Fruit fly (Drosophila melanogaster): ENCODE data around the gene CG12003.

Gene CG12003

DNA sequence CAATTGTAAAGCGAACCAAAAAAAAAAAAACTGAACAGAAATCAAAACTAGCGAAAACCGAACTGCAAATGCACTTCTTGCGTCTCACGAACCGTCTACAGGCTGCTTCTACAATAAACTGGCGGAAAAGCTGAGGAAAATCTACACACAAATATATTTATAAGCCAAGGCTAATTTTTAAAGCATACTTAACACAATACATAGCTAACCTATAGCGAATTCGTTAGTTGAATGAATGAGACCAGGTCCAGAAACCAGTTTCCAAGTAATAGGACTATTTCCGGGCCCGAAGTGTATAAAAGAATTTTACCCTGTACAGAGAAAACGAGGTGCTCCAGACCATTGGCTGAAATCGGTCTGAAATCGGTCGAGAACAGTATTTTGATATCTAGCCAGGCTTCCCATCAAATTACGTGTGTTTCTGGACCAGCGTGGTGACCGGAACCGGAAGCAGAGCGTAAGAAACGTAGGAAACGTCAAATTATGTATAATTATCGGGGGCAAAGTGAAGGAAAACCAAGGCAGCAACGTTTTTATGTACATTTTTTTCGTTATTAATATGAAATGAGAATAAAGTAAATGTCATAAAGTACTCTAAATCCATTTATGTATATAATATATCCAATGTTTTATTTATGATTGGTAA lies 10.7 kb downstream of the CG12003 start:
- TF ChIP-seq CG17801 (GFP tag; optimal IDR thresholded peaks at IDR 0.05; ENCODE audit: partially characterized antibody) = no peak

dm6 chr3L:1576489-1577106 lies 11.4 kb downstream of the CG12003 start, which contains the start of gene CG13917:
Gene CG13917 (plus strand): TSS chr3L:1576699.
- peak; percentile 33 for TF ChIP-seq CG17801 (GFP tag; optimal IDR thresholded peaks at IDR 0.05; ENCODE audit: partially characterized antibody)

- no peak for TF ChIP-seq CG17801 (GFP tag; optimal IDR thresholded peaks at IDR 0.05; ENCODE audit: partially characterized antibody)
Observed at dm6 chr3L:1577338-1577737, 12.1 kb downstream of the CG12003 start.

dm6 chr3L:1578391-1578948 lies 13.3 kb downstream of the CG12003 start:
- TF ChIP-seq CG17801 (GFP tag; optimal IDR thresholded peaks at IDR 0.05; ENCODE audit: partially characterized antibody) = no peak

DNA sequence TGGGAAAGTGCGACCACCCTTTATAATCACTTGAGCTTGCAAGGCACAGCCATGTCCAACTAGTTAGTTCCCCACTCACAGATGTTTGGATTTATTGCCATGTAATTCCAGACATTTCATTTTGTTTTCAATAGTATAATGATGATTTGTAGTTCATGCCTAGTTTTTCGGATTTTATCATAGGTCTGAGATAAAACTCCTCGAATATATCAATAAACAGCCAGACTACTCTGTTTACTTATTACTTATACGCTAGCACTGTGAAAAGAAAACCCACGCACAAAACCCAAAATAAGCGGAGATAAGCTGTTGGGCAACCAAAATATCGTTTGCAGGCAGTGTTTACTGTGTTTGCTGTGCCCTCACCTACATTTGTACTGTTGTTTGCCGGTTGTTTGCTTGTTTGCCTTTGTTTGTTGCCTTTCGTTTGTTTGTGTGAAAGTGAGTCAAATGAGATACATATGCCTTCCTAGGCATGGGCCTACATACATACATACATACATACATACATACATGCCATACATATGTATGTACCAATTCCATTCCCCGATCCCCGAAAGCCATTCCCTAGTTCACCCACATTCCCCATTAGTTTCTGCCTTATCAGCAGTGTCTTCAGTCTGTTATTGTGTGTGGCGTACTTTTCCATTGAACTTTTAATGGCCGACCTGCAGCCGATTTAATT lies 14.1 kb downstream of the CG12003 start:
- no peak for TF ChIP-seq CG17801 (GFP tag; optimal IDR thresholded peaks at IDR 0.05; ENCODE audit: partially characterized antibody)

dm6 chr3L:1580194-1580593 lies 15.0 kb downstream of the CG12003 start:
- TF ChIP-seq CG17801 (GFP tag; optimal IDR thresholded peaks at IDR 0.05; ENCODE audit: partially characterized antibody) = no peak

- TF ChIP-seq CG17801 (GFP tag; optimal IDR thresholded peaks at IDR 0.05; ENCODE audit: partially characterized antibody) = no peak
Observed at dm6 chr3L:1580821-1581220, 15.6 kb downstream of the CG12003 start.

- TF ChIP-seq CG17801 (GFP tag; optimal IDR thresholded peaks at IDR 0.05; ENCODE audit: partially characterized antibody) = no peak
Observed at dm6 chr3L:1584003-1584402, 18.8 kb downstream of the CG12003 start.

- peak; percentile 85 for TF ChIP-seq CG17801 (GFP tag; optimal IDR thresholded peaks at IDR 0.05; ENCODE audit: partially characterized antibody)
Observed at dm6 chr3L:1584781-1585180, 19.6 kb downstream of the CG12003 start.

- peak; percentile 67 for TF ChIP-seq CG17801 (GFP tag; optimal IDR thresholded peaks at IDR 0.05; ENCODE audit: partially characterized antibody)
Observed at dm6 chr3L:1586266-1587054, 21.3 kb downstream of the CG12003 start.

- TF ChIP-seq CG17801 (GFP tag; optimal IDR thresholded peaks at IDR 0.05; ENCODE audit: partially characterized antibody) = peak; percentile 80
Observed at dm6 chr3L:1587140-1587849, 22.1 kb downstream of the CG12003 start.

DNA sequence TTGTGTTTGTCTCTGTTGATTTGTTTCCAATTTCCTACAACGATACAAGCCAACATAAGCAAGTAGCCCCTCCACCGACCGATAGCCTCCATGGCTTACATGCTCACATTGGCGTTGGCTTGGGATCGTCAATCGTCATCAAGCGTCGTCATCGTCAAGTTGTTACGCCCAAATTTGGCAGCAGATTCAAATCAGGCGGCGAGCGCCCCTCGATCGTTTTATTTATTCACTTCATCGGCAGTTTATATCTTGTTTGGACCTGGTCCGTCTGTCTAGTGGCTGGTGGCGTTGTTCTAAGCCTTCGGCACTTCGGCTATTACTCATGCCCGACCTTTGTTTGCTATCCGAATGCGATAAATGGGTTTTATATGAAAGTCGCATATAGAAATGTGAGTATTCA lies 25.0 kb downstream of the CG12003 start:
- TF ChIP-seq CG17801 (GFP tag; optimal IDR thresholded peaks at IDR 0.05; ENCODE audit: partially characterized antibody) = no peak

DNA sequence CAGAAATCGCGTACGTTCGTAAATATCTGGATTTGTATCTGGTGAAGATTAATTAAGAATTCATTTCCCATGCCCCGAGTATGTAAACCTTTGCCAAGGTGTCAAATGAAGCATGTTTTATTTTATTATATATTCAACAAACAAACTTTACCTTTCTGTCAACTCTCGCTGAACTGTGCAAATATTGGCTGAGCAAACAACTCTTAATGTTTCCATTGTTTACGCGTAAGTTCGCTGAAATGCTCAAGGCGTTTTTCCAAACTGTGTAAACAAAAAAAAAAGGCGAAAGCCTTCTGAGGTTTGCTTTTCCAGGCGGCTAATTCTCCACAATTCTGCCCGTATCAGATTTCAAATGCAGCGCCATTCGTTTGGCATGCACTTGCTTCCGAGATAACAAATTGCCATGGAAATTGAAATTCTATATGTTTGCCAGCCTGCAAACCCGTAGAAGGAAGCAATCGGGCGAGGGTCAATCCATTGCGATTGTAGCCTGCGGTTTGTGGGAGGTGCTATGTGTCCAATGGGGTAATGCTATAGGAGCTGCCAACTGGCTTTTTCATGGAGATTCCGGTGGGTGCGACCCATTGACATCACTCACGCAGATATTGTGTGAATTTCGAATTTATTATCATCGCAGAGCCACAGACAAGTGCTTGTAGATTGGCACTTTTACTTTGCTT lies 26.6 kb downstream of the CG12003 start:
- no peak for TF ChIP-seq CG17801 (GFP tag; optimal IDR thresholded peaks at IDR 0.05; ENCODE audit: partially characterized antibody)
